Worm (Caenorhabditis elegans) whole organism, mixed stage, embryonic: Measurements from ENCODE around the gene F55H2.7.
A peak's percentile ranks its signal among the peaks of the same experiment; 100 is the strongest.

Source experiments
- M03D4.4 ChIP-seq: sonication (generic microtip); optimal IDR thresholded peaks from 2 replicates; lab custom pipeline; 2017; ENCODE audit warnings: mild to moderate bottlenecking, missing genetic modification characterization, missing compliant biosample characterization
- bed-3 ChIP-seq: fragments of 200-800 bp; sonication (Bioruptor generic); optimal IDR thresholded peaks from 3 replicates; lab custom pipeline; 2018; ENCODE audit warnings: mild to moderate bottlenecking, missing genetic modification characterization, moderate library complexity, missing compliant biosample characterization
- blmp-1 ChIP-seq: fragments of 150-350 bp; optimal IDR thresholded peaks from 2 replicates; lab custom pipeline; 2014; ENCODE audit warnings: missing biosample characterization, missing genetic modification characterization
- ceh-39 ChIP-seq: fragments of 150-350 bp; optimal IDR thresholded peaks from 2 replicates; lab custom pipeline; 2014; ENCODE audit warnings: missing biosample characterization, missing genetic modification characterization
- ceh-43 ChIP-seq: fragments of 200-800 bp; sonication (Bioruptor generic); optimal IDR thresholded peaks from 2 replicates; lab custom pipeline; 2018; ENCODE audit warnings: mild to moderate bottlenecking, missing genetic modification characterization, moderate library complexity, missing compliant biosample characterization
- ceh-83 ChIP-seq: fragments of 200-800 bp; sonication (Bioruptor generic); optimal IDR thresholded peaks from 2 replicates; lab custom pipeline; 2018; ENCODE audit warnings: mild to moderate bottlenecking, missing genetic modification characterization, missing compliant biosample characterization
- ces-1 ChIP-seq: fragments of 150-350 bp; optimal IDR thresholded peaks from 2 replicates; lab custom pipeline; 2014; ENCODE audit warnings: missing biosample characterization, missing genetic modification reagents, missing genetic modification characterization
- cnd-1 ChIP-seq: fragments of 200-800 bp; sonication (Bioruptor generic); optimal IDR thresholded peaks from 2 replicates; lab custom pipeline; 2018; ENCODE audit warnings: mild to moderate bottlenecking, missing genetic modification characterization, missing compliant biosample characterization
- elt-1 ChIP-seq: sonication (generic microtip); optimal IDR thresholded peaks from 2 replicates; lab custom pipeline; 2017; ENCODE audit warnings: missing genetic modification characterization, mild to moderate bottlenecking, missing compliant biosample characterization, antibody characterized with exemption, moderate library complexity, borderline replicate concordance; ENCODE audit not compliant: insufficient read depth
- elt-3 ChIP-seq: fragments of 150-350 bp; optimal IDR thresholded peaks from 2 replicates; lab custom pipeline; 2014; ENCODE audit warnings: missing biosample characterization, missing genetic modification characterization
- flh-1 ChIP-seq: fragments of 200-800 bp; sonication (Bioruptor generic); optimal IDR thresholded peaks from 2 replicates; lab custom pipeline; 2018; ENCODE audit warnings: mild to moderate bottlenecking, missing genetic modification characterization, moderate library complexity, missing compliant biosample characterization
- ham-2 ChIP-seq: fragments of 200-800 bp; sonication (Bioruptor generic); optimal IDR thresholded peaks from 2 replicates; lab custom pipeline; 2018; ENCODE audit warnings: mild to moderate bottlenecking, missing genetic modification characterization, missing compliant biosample characterization
- hlh-1 ChIP-seq: fragments of 150-350 bp; optimal IDR thresholded peaks from 2 replicates; lab custom pipeline; 2014; ENCODE audit warnings: missing biosample characterization, missing genetic modification reagents, missing genetic modification characterization
- lin-13 ChIP-seq: fragments of 150-350 bp; optimal IDR thresholded peaks from 2 replicates; lab custom pipeline; 2014; ENCODE audit warnings: missing biosample characterization, missing genetic modification characterization
- lin-32 ChIP-seq: fragments of 200-800 bp; sonication (Bioruptor generic); optimal IDR thresholded peaks from 2 replicates; lab custom pipeline; 2018; ENCODE audit warnings: mild to moderate bottlenecking, missing genetic modification characterization, missing compliant biosample characterization
- lsy-2 ChIP-seq: fragments of 150-350 bp; optimal IDR thresholded peaks from 2 replicates; lab custom pipeline; 2014; ENCODE audit warnings: missing biosample characterization, missing genetic modification characterization
- mab-5 ChIP-seq: fragments of 150-350 bp; optimal IDR thresholded peaks from 2 replicates; lab custom pipeline; 2014; ENCODE audit warnings: missing biosample characterization, missing genetic modification characterization
- mep-1 ChIP-seq: fragments of 150-350 bp; optimal IDR thresholded peaks from 2 replicates; lab custom pipeline; 2017; ENCODE audit warnings: missing biosample characterization, missing genetic modification reagents, missing genetic modification characterization, inconsistent platforms
- nhr-12 ChIP-seq: fragments of 150-350 bp; optimal IDR thresholded peaks from 2 replicates; lab custom pipeline; 2014; ENCODE audit warnings: missing biosample characterization, missing genetic modification characterization
- nhr-2 ChIP-seq: fragments of 150-350 bp; optimal IDR thresholded peaks from 2 replicates; lab custom pipeline; 2014; ENCODE audit warnings: missing biosample characterization, missing genetic modification characterization
- nhr-237 ChIP-seq: fragments of 150-350 bp; optimal IDR thresholded peaks from 2 replicates; lab custom pipeline; 2014; ENCODE audit warnings: missing biosample characterization, missing genetic modification characterization
- nhr-28 ChIP-seq: fragments of 150-350 bp; optimal IDR thresholded peaks from 2 replicates; lab custom pipeline; 2014; ENCODE audit warnings: missing biosample characterization, missing genetic modification characterization
- nhr-76 ChIP-seq: sonication (generic microtip); optimal IDR thresholded peaks from 2 replicates; lab custom pipeline; 2017; ENCODE audit warnings: missing biosample characterization, missing genetic modification characterization
- pha-4 ChIP-seq: fragments of 150-350 bp; optimal IDR thresholded peaks from 2 replicates; lab custom pipeline; 2018; ENCODE audit warnings: missing biosample characterization, missing genetic modification reagents, missing genetic modification characterization
- sem-2 ChIP-seq: fragments of 200-800 bp; sonication (Bioruptor generic); optimal IDR thresholded peaks from 2 replicates; lab custom pipeline; 2018; ENCODE audit warnings: mild to moderate bottlenecking, missing genetic modification characterization, missing compliant biosample characterization
- sptf-1 ChIP-seq: sonication (generic microtip); optimal IDR thresholded peaks from 2 replicates; lab custom pipeline; 2017; ENCODE audit warnings: mild to moderate bottlenecking, missing genetic modification characterization, moderate library complexity, missing compliant biosample characterization
- unc-62 ChIP-seq: fragments of 150-350 bp; optimal IDR thresholded peaks from 2 replicates; lab custom pipeline; 2014; ENCODE audit warnings: missing biosample characterization, missing genetic modification reagents, missing genetic modification characterization
- zip-8 ChIP-seq: fragments of 150-350 bp; optimal IDR thresholded peaks from 2 replicates; lab custom pipeline; 2014; ENCODE audit warnings: missing biosample characterization, missing genetic modification characterization
- ztf-11 ChIP-seq: fragments of 150-350 bp; optimal IDR thresholded peaks from 2 replicates; lab custom pipeline; 2014; ENCODE audit warnings: missing biosample characterization, missing genetic modification characterization

Gene F55H2.7

ce11 chrIII:9472464-9472863, 43.6 kb downstream of the F55H2.7 start:
- TF ChIP-seq zip-8 (tag; lab: Kevin White, UChicago), result no peak
- TF ChIP-seq sptf-1 (tag; lab: Kevin White, UChicago), result no peak
- TF ChIP-seq ces-1 (GFP tag; lab: Kevin White, UChicago), result no peak
- TF ChIP-seq unc-62 (GFP tag; lab: Kevin White, UChicago), result no peak
- no peak for TF ChIP-seq nhr-76 (tag; lab: Kevin White, UChicago)
- no peak for TF ChIP-seq nhr-2
- TF ChIP-seq mab-5, result no peak
- no peak for TF ChIP-seq nhr-12 (tag; lab: Kevin White, UChicago)
- no peak for TF ChIP-seq elt-3 (tag; lab: Kevin White, UChicago)
- no peak for TF ChIP-seq nhr-237 (tag; lab: Kevin White, UChicago)
- no peak for TF ChIP-seq M03D4.4
- TF ChIP-seq ceh-43 (GFP tag; lab: Kevin White, UChicago), result no peak
- no peak for TF ChIP-seq lin-32 (GFP tag; lab: Kevin White, UChicago)
- TF ChIP-seq nhr-28 (tag; lab: Kevin White, UChicago), result no peak
- no peak for TF ChIP-seq ceh-39 (tag; lab: Kevin White, UChicago)
- TF ChIP-seq elt-1 (tag; lab: Kevin White, UChicago), result no peak
- TF ChIP-seq ham-2 (GFP tag; lab: Kevin White, UChicago), result no peak
- TF ChIP-seq blmp-1 (tag; lab: Kevin White, UChicago), result no peak
- no peak for TF ChIP-seq mep-1 (tag; lab: Kevin White, UChicago)

- TF ChIP-seq M03D4.4, result no peak
- no peak for TF ChIP-seq ces-1 (GFP tag; lab: Kevin White, UChicago)
- TF ChIP-seq sptf-1 (tag; lab: Kevin White, UChicago), result no peak
- TF ChIP-seq nhr-76 (tag; lab: Kevin White, UChicago), result no peak
- no peak for TF ChIP-seq mep-1 (tag; lab: Kevin White, UChicago)
- TF ChIP-seq cnd-1 (tag; lab: Kevin White, UChicago), result no peak
- TF ChIP-seq, all 35 proteins: peak for 0
Observed at ce11 chrIII:9471996-9472395, 44.1 kb downstream of the F55H2.7 start.

- TF ChIP-seq mab-5 (no peak), ham-2 (GFP tag; lab: Kevin White, UChicago) (no peak), ces-1 (GFP tag; lab: Kevin White, UChicago) (no peak), unc-62 (GFP tag; lab: Kevin White, UChicago) (no peak), sem-2 (GFP tag; lab: Kevin White, UChicago) (no peak), pha-4 (no peak), zip-8 (tag; lab: Kevin White, UChicago) (no peak), ztf-11 (tag; lab: Kevin White, UChicago) (no peak), lsy-2 (tag; lab: Kevin White, UChicago) (no peak), nhr-237 (tag; lab: Kevin White, UChicago) (no peak), ceh-83 (GFP tag; lab: Kevin White, UChicago) (no peak)
Observed at ce11 chrIII:9467857-9468256, 48.2 kb downstream of the F55H2.7 start, which contains the start of gene tag-342. TSS of gene tag-342 (plus strand) at chrIII:9468157.

ce11 chrIII:9467095-9467494, 49.0 kb downstream of the F55H2.7 start, which contains the start of gene baf-1:
TSS of gene baf-1 (plus strand) at chrIII:9467464.
- TF ChIP-seq elt-1 (tag; lab: Kevin White, UChicago) (no peak), ceh-39 (tag; lab: Kevin White, UChicago) (peak; percentile 79), sem-2 (GFP tag; lab: Kevin White, UChicago) (no peak), mep-1 (tag; lab: Kevin White, UChicago) (peak; percentile 55), lsy-2 (tag; lab: Kevin White, UChicago) (peak; percentile 54), lin-32 (GFP tag; lab: Kevin White, UChicago) (no peak)

ce11 chrIII:9465865-9466264, 50.2 kb downstream of the F55H2.7 start, which contains the start of gene B0464.6:
TSS of gene B0464.6 (minus strand) at chrIII:9465965.
- no peak for TF ChIP-seq ceh-83 (GFP tag; lab: Kevin White, UChicago)
- no peak for TF ChIP-seq hlh-1
- no peak for TF ChIP-seq M03D4.4
- TF ChIP-seq nhr-28 (tag; lab: Kevin White, UChicago), result no peak
- TF ChIP-seq blmp-1 (tag; lab: Kevin White, UChicago), result no peak
- no peak for TF ChIP-seq elt-1 (tag; lab: Kevin White, UChicago)
- no peak for TF ChIP-seq zip-8 (tag; lab: Kevin White, UChicago)
- no peak for TF ChIP-seq mab-5
- TF ChIP-seq nhr-12 (tag; lab: Kevin White, UChicago), result no peak
- no peak for TF ChIP-seq flh-1 (GFP tag; lab: Kevin White, UChicago)
- no peak for TF ChIP-seq ces-1 (GFP tag; lab: Kevin White, UChicago)
- TF ChIP-seq bed-3, result no peak
- no peak for TF ChIP-seq lin-13
- TF ChIP-seq nhr-2, result no peak
- no peak for TF ChIP-seq ceh-43 (GFP tag; lab: Kevin White, UChicago)
- TF ChIP-seq lin-32 (GFP tag; lab: Kevin White, UChicago), result no peak
